Worm (Caenorhabditis elegans) whole organism, L4 larva: ENCODE data around the gene C50F4.1.

Source experiments
- D1046.2 ChIP-seq: fragments of 200-800 bp; sonication (Bioruptor generic); IDR thresholded peaks from 2 replicates; pipeline ENCODE4 v1.3.6; 2022; ENCODE audit warnings: missing genetic modification characterization, missing compliant biosample characterization
- F26F4.8 ChIP-seq: fragments of 200-800 bp; sonication (Bioruptor generic); conservative IDR thresholded peaks from 2 replicates; pipeline ENCODE4 v1.3.6; 2022; ENCODE audit warnings: missing genetic modification characterization, missing compliant biosample characterization
- T20F7.1 ChIP-seq: fragments of 200-800 bp; sonication (Bioruptor generic); optimal IDR thresholded peaks from 2 replicates; lab custom pipeline; 2018; ENCODE audit warnings: mild to moderate bottlenecking, missing genetic modification characterization, missing compliant biosample characterization
- T26A8.4 ChIP-seq: fragments of 200-800 bp; sonication (Bioruptor generic); IDR thresholded peaks from 2 replicates; pipeline ENCODE4 v1.3.6; 2022; ENCODE audit warnings: missing genetic modification characterization, missing compliant biosample characterization
- ZK337.2 ChIP-seq: fragments of 200-800 bp; sonication (Bioruptor generic); IDR thresholded peaks from 2 replicates; pipeline ENCODE4 v1.3.6; 2022; ENCODE audit warnings: missing genetic modification reagents, missing genetic modification characterization, missing compliant biosample characterization
- aha-1 ChIP-seq: fragments of 150-350 bp; peaks from one replicate; lab custom pipeline; 2014; ENCODE audit warnings: missing biosample characterization, missing genetic modification characterization
- ama-1 ChIP-seq: fragments of 150-350 bp; optimal IDR thresholded peaks from 2 replicates; lab custom pipeline; 2014; ENCODE audit warnings: inconsistent platforms, mixed read lengths
- arid-1 ChIP-seq: fragments of 200-800 bp; sonication (Bioruptor generic); conservative IDR thresholded peaks from 2 replicates; pipeline ENCODE4 v1.3.6; 2022; ENCODE audit warnings: missing genetic modification reagents, missing genetic modification characterization, missing compliant biosample characterization
- ceh-20 ChIP-seq: fragments of 200-800 bp; sonication (Bioruptor generic); IDR thresholded peaks from 2 replicates; pipeline ENCODE4 v1.3.6; 2022; ENCODE audit warnings: missing genetic modification reagents, missing genetic modification characterization, missing compliant biosample characterization
- ceh-44 ChIP-seq: fragments of 200-800 bp; sonication (Bioruptor generic); IDR thresholded peaks from 2 replicates; pipeline ENCODE4 v1.3.6; 2022; ENCODE audit warnings: missing genetic modification reagents, missing genetic modification characterization, missing compliant biosample characterization
- ctbp-1 ChIP-seq: fragments of 200-800 bp; sonication (Bioruptor generic); IDR thresholded peaks from 2 replicates; pipeline ENCODE4 v1.3.6; 2022; ENCODE audit warnings: missing genetic modification reagents, missing genetic modification characterization, missing compliant biosample characterization
- daf-16 ChIP-seq, 3 experiments: sonication (generic microtip); optimal IDR thresholded peaks; 2 replicates each; lab custom pipeline; 2016 to 2017; ENCODE audit warnings: missing genetic modification characterization in 3 of 3, missing genetic modification reagents in 3 of 3, mild to moderate bottlenecking in 2 of 3, missing compliant biosample characterization in 2 of 3, missing biosample characterization in 1 of 3, moderate library complexity in 1 of 3
- daf-19 ChIP-seq: fragments of 200-800 bp; sonication (Bioruptor generic); conservative IDR thresholded peaks from 2 replicates; pipeline ENCODE4 v1.3.6; 2022; ENCODE audit warnings: missing genetic modification characterization, missing compliant biosample characterization
- daf-8 ChIP-seq: fragments of 200-800 bp; sonication (Bioruptor generic); IDR thresholded peaks from 2 replicates; pipeline ENCODE4 v1.3.6; 2022; ENCODE audit warnings: missing genetic modification characterization, missing compliant biosample characterization
- dmd-8 ChIP-seq: fragments of 200-800 bp; sonication (Bioruptor generic); IDR thresholded peaks from 2 replicates; pipeline ENCODE4 v1.3.6; 2022; ENCODE audit warnings: missing genetic modification characterization, missing compliant biosample characterization
- dmd-9 ChIP-seq: fragments of 200-800 bp; sonication (Bioruptor generic); IDR thresholded peaks from 2 replicates; pipeline ENCODE4 v1.3.6; 2022; ENCODE audit warnings: missing genetic modification reagents, missing genetic modification characterization, missing compliant biosample characterization
- dve-1 ChIP-seq: sonication (generic microtip); optimal IDR thresholded peaks from 2 replicates; lab custom pipeline; 2017; ENCODE audit warnings: antibody characterized with exemption, mild to moderate bottlenecking, missing genetic modification characterization, missing compliant biosample characterization; ENCODE audit not compliant: insufficient read depth
- egl-27 ChIP-seq: sonication (generic microtip); optimal IDR thresholded peaks from 3 replicates; lab custom pipeline; 2017; ENCODE audit warnings: missing biosample characterization, missing genetic modification reagents, missing genetic modification characterization
- fkh-10 ChIP-seq: fragments of 150-350 bp; optimal IDR thresholded peaks from 2 replicates; lab custom pipeline; 2014; ENCODE audit warnings: missing biosample characterization, missing genetic modification reagents, missing genetic modification characterization
- fos-1 ChIP-seq: fragments of 150-350 bp; optimal IDR thresholded peaks from 2 replicates; lab custom pipeline; 2014; ENCODE audit warnings: missing biosample characterization, missing genetic modification characterization
- hlh-30 ChIP-seq: sonication (generic microtip); optimal IDR thresholded peaks from 2 replicates; lab custom pipeline; 2017; ENCODE audit warnings: antibody characterized with exemption, mild to moderate bottlenecking, missing genetic modification characterization, missing compliant biosample characterization; ENCODE audit not compliant: insufficient read depth
- lim-7 ChIP-seq: fragments of 200-800 bp; sonication (Bioruptor generic); IDR thresholded peaks from 2 replicates; pipeline ENCODE4 v1.3.6; 2022; ENCODE audit warnings: missing genetic modification characterization, missing compliant biosample characterization
- lin-15B ChIP-seq: fragments of 150-350 bp; sonication (generic microtip); optimal IDR thresholded peaks from 3 replicates; lab custom pipeline; 2014; ENCODE audit warnings: missing biosample characterization, missing genetic modification characterization
- lsy-2 ChIP-seq, 2 experiments: fragments of 150-350 bp in 1 of 2; sonication (generic microtip) in 1 of 2; optimal IDR thresholded peaks; 2 replicates each; lab custom pipeline; 2014 to 2017; ENCODE audit warnings: missing biosample characterization in 2 of 2, missing genetic modification characterization in 2 of 2
- madf-5 ChIP-seq, 2 experiments: fragments of 200-800 bp; sonication (Bioruptor generic); IDR thresholded peaks; 2 replicates each; pipeline ENCODE4 v1.3.6; 2022; ENCODE audit warnings: missing compliant biosample characterization in 2 of 2, missing genetic modification characterization in 2 of 2
- mdl-1 ChIP-seq, 2 experiments: fragments of 150-350 bp in 1 of 2; sonication (generic microtip) in 1 of 2; optimal IDR thresholded peaks; 2 replicates each; lab custom pipeline; 2014 to 2017; ENCODE audit warnings: missing biosample characterization in 2 of 2, missing genetic modification characterization in 2 of 2
- mdt-29 ChIP-seq: fragments of 200-800 bp; sonication (Bioruptor generic); IDR thresholded peaks from 2 replicates; pipeline ENCODE4 v1.3.6; 2022; ENCODE audit warnings: missing genetic modification reagents, missing genetic modification characterization, missing compliant biosample characterization
- nhr-102 ChIP-seq: sonication (generic microtip); optimal IDR thresholded peaks from 2 replicates; lab custom pipeline; 2016; ENCODE audit warnings: mild to moderate bottlenecking, missing genetic modification characterization, moderate library complexity, missing compliant biosample characterization
- nhr-25 ChIP-seq: sonication (generic microtip); optimal IDR thresholded peaks from 2 replicates; lab custom pipeline; 2017; ENCODE audit warnings: missing genetic modification characterization, mild to moderate bottlenecking, missing compliant biosample characterization, antibody characterized with exemption, moderate library complexity, borderline replicate concordance; ENCODE audit not compliant: insufficient read depth
- nhr-42 ChIP-seq: fragments of 200-800 bp; sonication (Bioruptor generic); IDR thresholded peaks from 2 replicates; pipeline ENCODE4 v1.3.6; 2022; ENCODE audit warnings: missing genetic modification characterization, missing compliant biosample characterization
- nhr-77 ChIP-seq: fragments of 150-350 bp; optimal IDR thresholded peaks from 2 replicates; lab custom pipeline; 2014; ENCODE audit warnings: missing biosample characterization, missing genetic modification characterization
- php-3 ChIP-seq: fragments of 200-800 bp; sonication (Bioruptor generic); IDR thresholded peaks from 2 replicates; pipeline ENCODE4 v1.3.6; 2022; ENCODE audit warnings: missing genetic modification reagents, missing genetic modification characterization, missing compliant biosample characterization
- rbr-2 ChIP-seq: sonication (generic microtip); optimal IDR thresholded peaks from 2 replicates; lab custom pipeline; 2016; ENCODE audit warnings: missing genotype, missing genetic modification characterization, missing compliant biosample characterization
- saeg-2 ChIP-seq: fragments of 200-800 bp; sonication (Bioruptor generic); IDR thresholded peaks from 2 replicates; pipeline ENCODE4 v1.3.6; 2022; ENCODE audit warnings: missing genetic modification reagents, missing genetic modification characterization, missing compliant biosample characterization
- tra-1 ChIP-seq: fragments of 200-800 bp; sonication (Bioruptor generic); IDR thresholded peaks from 2 replicates; pipeline ENCODE4 v1.3.6; 2022; ENCODE audit warnings: missing genetic modification reagents, missing genetic modification characterization, missing compliant biosample characterization
- unc-62 ChIP-seq, 3 experiments: fragments of 150-350 bp in 1 of 3; sonication (generic microtip); optimal IDR thresholded peaks in 2 of 3; peaks in 1 of 3; 1 replicate in 1 of 3; 2 replicates in 2 of 3; lab custom pipeline; 2014 to 2017; ENCODE audit warnings: missing biosample characterization in 3 of 3, missing genetic modification characterization in 3 of 3, missing genetic modification reagents in 3 of 3, missing genotype in 1 of 3
- vab-7 ChIP-seq: fragments of 200-800 bp; sonication (Bioruptor generic); IDR thresholded peaks from 2 replicates; pipeline ENCODE4 v1.3.6; 2022; ENCODE audit warnings: missing genetic modification reagents, missing genetic modification characterization, missing compliant biosample characterization
- zag-1 ChIP-seq: fragments of 150-350 bp; optimal IDR thresholded peaks from 2 replicates; lab custom pipeline; 2014; ENCODE audit warnings: missing biosample characterization, missing genetic modification characterization
- zfp-2 ChIP-seq: sonication (generic microtip); optimal IDR thresholded peaks from 2 replicates; lab custom pipeline; 2016; ENCODE audit warnings: mild to moderate bottlenecking, missing genetic modification characterization, missing compliant biosample characterization
- zfp-3 ChIP-seq: fragments of 200-800 bp; sonication (Bioruptor generic); conservative IDR thresholded peaks from 2 replicates; pipeline ENCODE4 v1.3.6; 2022; ENCODE audit warnings: missing genetic modification reagents, missing genetic modification characterization, missing compliant biosample characterization
- zip-11 ChIP-seq: fragments of 200-800 bp; sonication (Bioruptor generic); IDR thresholded peaks from 2 replicates; pipeline ENCODE4 v1.3.6; 2022; ENCODE audit warnings: missing genetic modification characterization, missing compliant biosample characterization

The C50F4.1 gene

ce11 chrV:9561624-9562179, 35.1 kb downstream of the C50F4.1 start, which contains the start of gene rgef-1 (continued):
- no peak for TF ChIP-seq nhr-25

ce11 chrV:9563585-9563984, 37.0 kb downstream of the C50F4.1 start:
- TF ChIP-seq lin-15B (no peak), ZK337.2 (GFP tag; lab: Robert Waterston, UW) (no peak), tra-1 (GFP tag; lab: Robert Waterston, UW) (no peak), D1046.2 (GFP tag; lab: Robert Waterston, UW) (no peak), madf-5 (GFP tag; IDR thresholded peaks at IDR 0.05; lab: Robert Waterston, UW) (no peak), hlh-30 (tag; lab: Kevin White, UChicago) (no peak), php-3 (GFP tag; lab: Robert Waterston, UW) (no peak), egl-27 (tag; lab: Kevin White, UChicago) (no peak), ceh-44 (GFP tag; lab: Robert Waterston, UW) (no peak), unc-62 (GFP tag; optimal IDR thresholded peaks at IDR 0.05 in 1 of 2; lab: Kevin White, UChicago) (peak in 1 of 2 experiments; percentile 82), unc-62 (tag; optimal IDR thresholded peaks at IDR 0.05; lab: Kevin White, UChicago) (no peak), mdt-29 (GFP tag; lab: Robert Waterston, UW) (no peak), aha-1 (tag; lab: Kevin White, UChicago) (no peak), fkh-10 (peak; percentile 34), nhr-102 (no peak), ctbp-1 (GFP tag; lab: Robert Waterston, UW) (0 out of 2 replicates have a peak, but pooled peaks have one; percentile 35), T26A8.4 (GFP tag; lab: Robert Waterston, UW) (no peak), daf-8 (GFP tag; lab: Robert Waterston, UW) (no peak), F26F4.8 (GFP tag; lab: Robert Waterston, UW) (no peak), arid-1 (GFP tag; lab: Robert Waterston, UW) (no peak)

DNA sequence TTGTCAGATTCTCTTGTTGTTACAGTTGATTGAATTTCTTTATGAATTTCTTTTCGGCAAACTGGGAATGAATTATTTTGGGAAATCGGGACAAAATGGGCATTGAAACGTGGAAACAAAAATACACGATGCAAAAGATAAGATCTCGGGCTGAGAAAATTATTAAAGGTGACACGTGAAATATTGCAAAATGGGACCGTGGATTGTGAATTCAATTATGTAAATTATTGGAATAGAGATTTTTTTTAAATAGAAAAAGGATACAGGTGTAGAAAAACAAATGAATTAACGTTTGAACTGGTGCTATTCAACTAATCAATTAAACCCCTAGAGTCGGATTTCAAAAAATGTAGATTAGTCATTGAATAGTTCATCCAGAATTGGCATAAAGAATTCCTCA, 42.1 kb downstream of the C50F4.1 start, which contains the start of gene F25B3.4:
F25B3.4 (minus strand) TSS at position 101 of the 400 bp plus-strand sequence.
- TF ChIP-seq daf-19 (GFP tag; lab: Robert Waterston, UW) = no peak
- TF ChIP-seq php-3 (GFP tag; lab: Robert Waterston, UW) = no peak
- no peak for TF ChIP-seq zfp-3 (GFP tag; lab: Robert Waterston, UW)
- TF ChIP-seq fos-1 (tag; lab: Kevin White, UChicago) = no peak
- no peak for TF ChIP-seq T20F7.1
- no peak for TF ChIP-seq lsy-2 (tag; optimal IDR thresholded peaks at IDR 0.05; lab: Kevin White, UChicago)
- TF ChIP-seq nhr-42 (GFP tag; lab: Robert Waterston, UW) = no peak
- no peak for TF ChIP-seq dmd-8 (GFP tag; lab: Robert Waterston, UW)
- no peak for TF ChIP-seq zag-1 (tag; lab: Kevin White, UChicago)
- no peak for TF ChIP-seq lim-7 (GFP tag; lab: Robert Waterston, UW)
- no peak for TF ChIP-seq unc-62 (GFP tag; optimal IDR thresholded peaks at IDR 0.05 in 1 of 2; lab: Kevin White, UChicago)
- TF ChIP-seq unc-62 (tag; optimal IDR thresholded peaks at IDR 0.05; lab: Kevin White, UChicago) = no peak
- TF ChIP-seq ama-1 (lab: Kevin White, UChicago) = no peak
- TF ChIP-seq vab-7 = no peak
- no peak for TF ChIP-seq nhr-77
- TF ChIP-seq saeg-2 (GFP tag; lab: Robert Waterston, UW) = no peak

ce11 chrV:9570197-9570596, 43.6 kb downstream of the C50F4.1 start, which contains the start of gene F25B3.5:
Gene F25B3.5 (minus strand): TSS chrV:9570297.
- TF ChIP-seq zip-11 (GFP tag; lab: Robert Waterston, UW) = no peak
- TF ChIP-seq vab-7 = no peak
- no peak for TF ChIP-seq unc-62 (GFP tag; optimal IDR thresholded peaks at IDR 0.05 in 1 of 2; lab: Kevin White, UChicago)
- no peak for TF ChIP-seq unc-62 (tag; optimal IDR thresholded peaks at IDR 0.05; lab: Kevin White, UChicago)
- TF ChIP-seq dmd-9 (GFP tag; lab: Robert Waterston, UW) = no peak
- peak; percentile 11 for TF ChIP-seq dve-1 (tag; lab: Kevin White, UChicago)
- no peak for TF ChIP-seq zfp-2
- TF ChIP-seq daf-19 (GFP tag; lab: Robert Waterston, UW) = no peak
- no peak for TF ChIP-seq mdl-1 (tag; optimal IDR thresholded peaks at IDR 0.05; lab: Kevin White, UChicago)
- TF ChIP-seq daf-16 (GFP tag; optimal IDR thresholded peaks at IDR 0.05; lab: Kevin White, UChicago) = no peak
- TF ChIP-seq daf-16 (tag; optimal IDR thresholded peaks at IDR 0.05; lab: Kevin White, UChicago) = no peak
- TF ChIP-seq rbr-2 (tag; lab: Kevin White, UChicago) = no peak
- TF ChIP-seq ceh-20 (GFP tag; lab: Robert Waterston, UW) = no peak
- no peak for TF ChIP-seq nhr-25
- TF ChIP-seq aha-1 (tag; lab: Kevin White, UChicago) = peak; percentile 86
- TF ChIP-seq, all 104 proteins: peak for 2
